Fruit fly (Drosophila melanogaster): Measurements from ENCODE around the gene IP3K2.

IP3K2 gene

dm6 chrX:13305323-13305722 is 1.9 kb downstream of the IP3K2 start:
- TF ChIP-seq CG8478 (optimal IDR thresholded peaks at IDR 0.05) (no peak), CTCF (optimal IDR thresholded peaks at IDR 0.05) (no peak)

DNA sequence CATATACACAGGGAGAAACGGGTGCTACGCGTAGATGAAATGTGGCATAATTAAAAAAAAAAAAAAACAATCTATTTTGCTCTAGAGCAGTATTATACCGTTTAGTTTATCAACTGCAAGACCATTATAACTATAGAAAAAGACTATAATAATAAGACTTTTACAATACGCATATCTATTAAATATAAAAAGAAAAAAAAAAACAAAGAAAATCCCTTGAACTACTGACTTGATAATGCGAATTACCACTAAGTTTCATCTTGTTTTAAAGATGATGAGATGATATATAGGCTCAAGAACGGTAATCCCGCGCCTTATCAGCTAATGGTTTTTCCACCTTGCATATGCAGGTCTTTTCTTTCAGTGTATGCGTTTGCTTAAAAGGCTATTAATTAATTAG is 3.8 kb downstream of the IP3K2 start:
- TF ChIP-seq CG8478 (optimal IDR thresholded peaks at IDR 0.05) (no peak), CTCF (optimal IDR thresholded peaks at IDR 0.05) (no peak)

DNA sequence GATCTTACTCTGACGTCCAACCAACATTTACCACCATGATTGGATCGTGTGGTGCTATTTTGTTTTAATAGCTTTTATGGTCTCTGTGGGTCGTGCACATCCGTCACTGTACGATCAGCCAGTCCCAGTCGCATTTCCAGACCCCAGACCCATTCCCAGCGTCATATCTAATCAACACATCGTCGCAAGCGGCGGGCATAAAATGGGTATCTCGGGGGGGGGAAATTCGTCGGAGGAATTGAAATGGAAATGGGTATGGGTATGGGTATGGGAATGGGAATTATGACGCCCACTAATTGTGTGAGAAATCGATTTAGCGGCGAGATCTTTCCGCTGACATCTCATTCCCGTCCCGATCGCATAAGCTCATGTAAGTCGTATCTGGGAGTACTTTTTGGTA is 7.3 kb downstream of the IP3K2 start:
- TF ChIP-seq CG8478 (optimal IDR thresholded peaks at IDR 0.05) (no peak), CTCF (optimal IDR thresholded peaks at IDR 0.05) (no peak)

dm6 chrX:13312200-13312599 is 8.8 kb downstream of the IP3K2 start:
- TF ChIP-seq CG8478 (optimal IDR thresholded peaks at IDR 0.05), result no peak
- no peak for TF ChIP-seq CTCF (optimal IDR thresholded peaks at IDR 0.05)

dm6 chrX:13313133-13313532 is 9.7 kb downstream of the IP3K2 start:
- no peak for TF ChIP-seq CTCF (optimal IDR thresholded peaks at IDR 0.05)
- no peak for TF ChIP-seq CG8478 (optimal IDR thresholded peaks at IDR 0.05)

DNA sequence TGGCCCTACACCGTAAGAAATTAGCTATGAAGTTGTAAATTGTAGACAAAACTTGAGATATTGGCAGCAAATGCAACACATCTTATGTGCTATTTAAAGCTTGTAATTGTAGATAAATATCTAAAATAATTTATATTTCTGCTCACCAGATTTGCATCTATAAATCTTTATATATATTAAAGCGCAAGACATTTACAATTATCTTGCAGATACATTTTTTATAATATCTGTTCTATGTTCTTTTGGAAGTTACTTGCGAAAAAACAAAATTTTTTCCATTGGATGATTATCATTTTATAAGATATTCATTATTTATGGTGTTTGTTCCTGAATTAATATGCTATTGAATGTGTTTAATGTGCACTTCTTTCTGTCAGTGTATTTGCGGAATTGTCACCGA is 10.9 kb downstream of the IP3K2 start:
- TF ChIP-seq CG8478 (optimal IDR thresholded peaks at IDR 0.05) (no peak), CTCF (optimal IDR thresholded peaks at IDR 0.05) (no peak)

DNA sequence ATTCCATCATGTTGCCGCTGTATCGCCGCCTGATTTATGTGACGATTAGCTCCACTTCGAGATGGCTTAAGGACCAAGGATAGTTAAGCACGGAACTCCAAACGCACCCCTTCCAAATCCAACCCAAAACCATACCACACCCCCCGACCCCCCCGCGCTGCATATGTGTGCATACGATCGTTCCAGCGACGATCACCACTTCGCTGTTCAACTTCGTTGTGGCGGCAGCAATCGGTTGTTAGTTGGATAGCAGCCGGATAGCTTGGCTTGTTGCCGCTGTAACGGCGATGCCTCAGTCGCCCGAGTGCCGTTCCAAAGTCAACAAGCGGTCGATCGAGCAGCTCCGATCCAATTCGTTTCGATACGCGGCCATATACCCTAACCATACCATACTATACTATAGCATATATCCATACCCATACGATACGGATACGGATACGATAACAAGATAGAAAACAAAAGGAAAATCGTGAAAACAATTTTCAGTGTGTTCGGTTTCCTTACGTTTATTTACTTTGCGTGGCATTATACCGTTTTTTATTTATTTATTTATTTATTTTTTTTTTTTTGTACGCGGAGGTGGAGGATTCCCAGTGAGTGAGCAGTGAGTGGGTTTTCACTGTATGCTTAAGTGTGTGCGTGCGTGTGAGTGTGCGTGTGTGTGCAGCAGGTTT is 11.5 kb downstream of the IP3K2 start:
- TF ChIP-seq CG8478 (optimal IDR thresholded peaks at IDR 0.05) (no peak), CTCF (optimal IDR thresholded peaks at IDR 0.05) (no peak)

DNA sequence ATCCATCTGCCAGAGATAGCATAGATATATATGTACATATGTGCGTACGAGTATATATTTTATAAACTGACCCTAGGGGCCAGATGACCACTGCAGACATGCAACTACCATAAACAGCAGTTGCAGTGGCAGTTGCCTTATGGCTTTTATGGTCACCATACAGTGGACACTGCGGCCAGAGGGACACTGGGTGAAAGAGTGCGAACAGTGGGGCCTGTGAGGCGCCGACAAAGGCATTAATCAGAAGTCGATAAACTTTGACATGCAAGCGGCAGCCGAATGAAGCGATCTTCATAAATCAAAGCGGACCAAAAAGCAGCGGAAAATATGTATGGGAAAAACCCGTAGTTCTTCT is 12.0 kb downstream of the IP3K2 start:
- no peak for TF ChIP-seq CTCF (optimal IDR thresholded peaks at IDR 0.05)

dm6 chrX:13319376-13319883 is 16.0 kb downstream of the IP3K2 start:
- no peak for TF ChIP-seq CG8478 (optimal IDR thresholded peaks at IDR 0.05)
- TF ChIP-seq CTCF (optimal IDR thresholded peaks at IDR 0.05), result no peak

- no peak for TF ChIP-seq CG8478 (optimal IDR thresholded peaks at IDR 0.05)
- no peak for TF ChIP-seq CTCF (optimal IDR thresholded peaks at IDR 0.05)
Measured at dm6 chrX:13320697-13321445, 17.4 kb downstream of the IP3K2 start.

dm6 chrX:13322405-13322804 is 19.0 kb downstream of the IP3K2 start:
- TF ChIP-seq CTCF (optimal IDR thresholded peaks at IDR 0.05), result no peak

dm6 chrX:13323114-13323513 is 19.7 kb downstream of the IP3K2 start:
- TF ChIP-seq CTCF (optimal IDR thresholded peaks at IDR 0.05), result no peak
- no peak for TF ChIP-seq CG8478 (optimal IDR thresholded peaks at IDR 0.05)

dm6 chrX:13323526-13323925 is 20.1 kb downstream of the IP3K2 start:
- TF ChIP-seq CG8478 (optimal IDR thresholded peaks at IDR 0.05), result no peak
- TF ChIP-seq CTCF (optimal IDR thresholded peaks at IDR 0.05), result no peak

DNA sequence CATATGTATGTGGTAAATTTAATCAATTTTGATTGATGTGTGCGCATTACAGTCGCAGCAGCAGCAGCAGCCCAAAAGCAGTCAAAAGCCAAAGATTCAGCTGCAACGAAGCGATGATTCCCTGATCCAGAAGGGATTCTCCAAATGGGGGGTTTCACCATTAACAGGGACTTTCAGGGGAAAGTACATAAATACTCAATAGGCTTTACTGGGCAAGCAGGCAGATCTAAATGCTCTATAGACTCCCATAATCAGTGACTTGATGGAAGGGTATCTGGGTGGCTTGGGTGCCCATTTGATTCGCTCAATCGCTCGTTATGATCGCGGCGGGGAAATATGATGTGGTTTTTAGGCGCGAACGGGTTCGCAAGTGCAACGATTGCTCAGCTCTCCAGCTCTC is 21.9 kb downstream of the IP3K2 start:
- TF ChIP-seq CG8478 (optimal IDR thresholded peaks at IDR 0.05) (no peak), CTCF (optimal IDR thresholded peaks at IDR 0.05) (no peak)

dm6 chrX:13329572-13330046 is 26.2 kb downstream of the IP3K2 start, which contains the start of gene Prx2:
Prx2 (plus strand) TSS chrX:13329824.
- TF ChIP-seq CTCF (optimal IDR thresholded peaks at IDR 0.05), result peak; percentile 86 to 87
- no peak for TF ChIP-seq CG8478 (optimal IDR thresholded peaks at IDR 0.05)

All from S2 (cell line).